Fruit fly (Drosophila melanogaster) whole organism, embryonic: Measurements from ENCODE around the gene CG43998.

ENCODE experiments used
- Asciz ChIP-seq: fragments of 200-800 bp; sonication (Bioruptor generic); optimal IDR thresholded peaks from 2 replicates; lab custom pipeline; 2017; ENCODE audit warnings: missing biosample characterization, mild to moderate bottlenecking, missing genetic modification characterization, missing genetic modification reagents
- C15 ChIP-seq: fragments of 200-800 bp; sonication (Bioruptor generic); IDR thresholded peaks from 3 replicates; pipeline ENCODE4 v1.3.6; 2022; ENCODE audit warnings: missing biosample characterization, missing genetic modification characterization
- CG10267 ChIP-seq: fragments of 200-800 bp; sonication (Bioruptor generic); optimal IDR thresholded peaks from 2 replicates; lab custom pipeline; 2018; ENCODE audit warnings: missing biosample characterization, mild to moderate bottlenecking, missing genetic modification characterization, moderate library complexity
- CG10366 ChIP-seq: fragments of 200-800 bp; sonication (Bioruptor generic); IDR thresholded peaks from 2 replicates; pipeline ENCODE4 v1.3.6; 2022; ENCODE audit warnings: missing biosample characterization, missing genetic modification characterization
- CG11093 ChIP-seq: fragments of 200-800 bp; sonication (Bioruptor generic); IDR thresholded peaks from 3 replicates; pipeline ENCODE4 v1.3.6; 2022; ENCODE audit warnings: missing biosample characterization, missing genetic modification characterization
- CG11723 ChIP-seq: fragments of 200-800 bp; sonication (Bioruptor generic); optimal IDR thresholded peaks from 2 replicates; lab custom pipeline; 2017; ENCODE audit warnings: missing biosample characterization, mild to moderate bottlenecking, missing genetic modification characterization
- CG12391 ChIP-seq: fragments of 200-800 bp; sonication (Bioruptor generic); optimal IDR thresholded peaks from 3 replicates; lab custom pipeline; 2018; ENCODE audit warnings: missing biosample characterization, mild to moderate bottlenecking, missing genetic modification characterization, moderate library complexity
- CG13287 ChIP-seq: fragments of 200-800 bp; sonication (Bioruptor generic); IDR thresholded peaks from 2 replicates; pipeline ENCODE4 v1.3.6; 2022; ENCODE audit warnings: missing biosample characterization, missing genetic modification characterization; ENCODE audit not compliant: partially characterized antibody
- CG15479 ChIP-seq: fragments of 200-800 bp; sonication (Bioruptor generic); optimal IDR thresholded peaks from 3 replicates; lab custom pipeline; 2019; ENCODE audit warnings: missing biosample characterization, mild to moderate bottlenecking, missing genetic modification characterization, moderate library complexity
- CG15601 ChIP-seq: fragments of 200-800 bp; sonication (Bioruptor generic); optimal IDR thresholded peaks from 3 replicates; lab custom pipeline; 2019; ENCODE audit warnings: missing biosample characterization, mild to moderate bottlenecking, missing genetic modification characterization, moderate library complexity
- CG16863 ChIP-seq: fragments of 200-800 bp; sonication (Bioruptor generic); optimal IDR thresholded peaks from 3 replicates; lab custom pipeline; 2016; ENCODE audit warnings: missing biosample characterization, missing genetic modification characterization
- CG1792 ChIP-seq: fragments of 200-800 bp; sonication (Bioruptor generic); optimal IDR thresholded peaks from 2 replicates; lab custom pipeline; 2016; ENCODE audit warnings: missing biosample characterization, missing genetic modification characterization
- CG18764 ChIP-seq: fragments of 200-800 bp; sonication (Bioruptor generic); optimal IDR thresholded peaks from 3 replicates; lab custom pipeline; 2016; ENCODE audit warnings: missing biosample characterization, missing genetic modification characterization
- CG30020 ChIP-seq: fragments of 200-800 bp; optimal IDR thresholded peaks from 2 replicates; lab custom pipeline; 2019; ENCODE audit warnings: missing biosample characterization, mild to moderate bottlenecking, missing genetic modification characterization, moderate library complexity
- CG3281 ChIP-seq: fragments of 200-800 bp; sonication (Bioruptor generic); optimal IDR thresholded peaks from 3 replicates; lab custom pipeline; 2017; ENCODE audit warnings: missing biosample characterization, mild to moderate bottlenecking, missing genetic modification characterization
- CG42726 ChIP-seq: fragments of 200-800 bp; sonication (Bioruptor generic); IDR thresholded peaks from 2 replicates; pipeline ENCODE4 v1.3.6; 2022; ENCODE audit warnings: missing biosample characterization, missing genetic modification characterization; ENCODE audit not compliant: partially characterized antibody
- CG6254 ChIP-seq: fragments of 200-800 bp; sonication (Bioruptor generic); optimal IDR thresholded peaks from 3 replicates; lab custom pipeline; 2017; ENCODE audit warnings: mild to moderate bottlenecking, missing biosample characterization, missing genetic modification reagents, missing genetic modification characterization
- CG6813 ChIP-seq: fragments of 200-800 bp; sonication (Bioruptor generic); optimal IDR thresholded peaks from 2 replicates; lab custom pipeline; 2017; ENCODE audit warnings: missing biosample characterization, missing genetic modification characterization, mild to moderate bottlenecking, moderate library complexity, missing genetic modification reagents
- CG6854 ChIP-seq: fragments of 200-800 bp; sonication (Bioruptor generic); optimal IDR thresholded peaks from 3 replicates; lab custom pipeline; 2017; ENCODE audit warnings: missing biosample characterization, mild to moderate bottlenecking, missing genetic modification characterization
- CG8388 ChIP-seq: fragments of 200-800 bp; sonication (Bioruptor generic); optimal IDR thresholded peaks from 2 replicates; lab custom pipeline; 2019; ENCODE audit warnings: missing biosample characterization, mild to moderate bottlenecking, missing genetic modification characterization, moderate library complexity
- CG9215 ChIP-seq: fragments of 200-800 bp; sonication (Bioruptor generic); IDR thresholded peaks from 2 replicates; pipeline ENCODE4 v1.3.6; 2022; ENCODE audit warnings: missing biosample characterization, missing genetic modification characterization
- Dbx ChIP-seq: fragments of 200-800 bp; sonication (Bioruptor generic); IDR thresholded peaks from 3 replicates; pipeline ENCODE4 v1.3.6; 2022; ENCODE audit warnings: missing biosample characterization, missing genetic modification characterization
- Dek ChIP-seq: fragments of 200-800 bp; sonication (Bioruptor generic); optimal IDR thresholded peaks from 3 replicates; lab custom pipeline; 2019; ENCODE audit warnings: missing biosample characterization, mild to moderate bottlenecking, missing genetic modification characterization, moderate library complexity
- E2f2 ChIP-seq: fragments of 200-800 bp; sonication (Bioruptor generic); IDR thresholded peaks from 2 replicates; pipeline ENCODE4 v1.3.6; 2022; ENCODE audit warnings: missing biosample characterization, missing genetic modification characterization
- Elba2 ChIP-seq: fragments of 200-800 bp; sonication (Bioruptor generic); optimal IDR thresholded peaks from 3 replicates; lab custom pipeline; 2016; ENCODE audit warnings: missing biosample characterization, missing genetic modification characterization
- Hr78 ChIP-seq, 2 experiments: fragments of 200-800 bp in 1 of 2; fragments of >200 bp in 1 of 2; sonication (Bioruptor generic) in 1 of 2; optimal IDR thresholded peaks; 2 replicates each; lab custom pipeline; 2017 to 2019; ENCODE audit warnings: missing biosample characterization in 2 of 2, missing genetic modification characterization in 2 of 2, mild to moderate bottlenecking in 1 of 2, moderate library complexity in 1 of 2
- Hsf ChIP-seq: fragments of 200-800 bp; sonication (Bioruptor generic); optimal IDR thresholded peaks from 3 replicates; lab custom pipeline; 2016; ENCODE audit warnings: missing biosample characterization, missing genetic modification characterization
- Med ChIP-seq: fragments of 200-800 bp; sonication (Bioruptor generic); peaks from one replicate; lab custom pipeline; 2016; ENCODE audit warnings: missing biosample characterization, missing genetic modification characterization, mild to moderate bottlenecking, inconsistent platforms, moderate library complexity
- Mes4 ChIP-seq: fragments of 200-800 bp; sonication (Bioruptor generic); optimal IDR thresholded peaks from 2 replicates; lab custom pipeline; 2016; ENCODE audit warnings: missing biosample characterization, missing genetic modification characterization
- Neu2 ChIP-seq: fragments of 200-800 bp; sonication (Bioruptor generic); optimal IDR thresholded peaks from 3 replicates; lab custom pipeline; 2016; ENCODE audit warnings: missing biosample characterization, missing genetic modification characterization, borderline replicate concordance
- Nf-YC ChIP-seq: fragments of 200-800 bp; optimal IDR thresholded peaks from 3 replicates; lab custom pipeline; 2019; ENCODE audit warnings: missing biosample characterization, mild to moderate bottlenecking, missing genetic modification characterization, moderate library complexity
- Poxn ChIP-seq: fragments of 200-800 bp; sonication (Bioruptor generic); IDR thresholded peaks from 2 replicates; pipeline ENCODE4 v1.3.6; 2022; ENCODE audit warnings: missing biosample characterization, missing genetic modification characterization
- Stat92E ChIP-seq, 3 experiments: fragments of >200 bp in 2 of 3; fragments of 200-800 bp in 1 of 3; sonication (Bioruptor generic) in 1 of 3; optimal IDR thresholded peaks; 2 replicates each; lab custom pipeline; 2017 to 2019; ENCODE audit warnings: missing biosample characterization in 3 of 3, missing genetic modification characterization in 3 of 3, mild to moderate bottlenecking in 1 of 3, moderate library complexity in 1 of 3
- ac ChIP-seq: fragments of 200-800 bp; sonication (Bioruptor generic); optimal IDR thresholded peaks from 3 replicates; lab custom pipeline; 2017; ENCODE audit warnings: missing biosample characterization, mild to moderate bottlenecking, missing genetic modification characterization
- cg ChIP-seq: fragments of 200-800 bp; sonication (Bioruptor generic); optimal IDR thresholded peaks from 3 replicates; lab custom pipeline; 2019; ENCODE audit warnings: missing biosample characterization, mild to moderate bottlenecking, missing genetic modification characterization, moderate library complexity
- chn ChIP-seq: fragments of 200-800 bp; sonication (Bioruptor generic); optimal IDR thresholded peaks from 2 replicates; lab custom pipeline; 2016; ENCODE audit warnings: missing biosample characterization, missing genetic modification characterization
- exex ChIP-seq: fragments of 200-800 bp; sonication (Bioruptor generic); optimal IDR thresholded peaks from 4 replicates; lab custom pipeline; 2018; ENCODE audit warnings: missing biosample characterization, mild to moderate bottlenecking, missing genetic modification characterization, moderate library complexity
- gcm ChIP-seq: fragments of 200-800 bp; sonication (Bioruptor generic); optimal IDR thresholded peaks from 2 replicates; lab custom pipeline; 2019; ENCODE audit warnings: missing biosample characterization, mild to moderate bottlenecking, missing genetic modification characterization, moderate library complexity
- gsb ChIP-seq: fragments of 200-800 bp; sonication (Bioruptor generic); IDR thresholded peaks from 2 replicates; pipeline ENCODE4 v1.3.6; 2022; ENCODE audit warnings: missing biosample characterization, missing genetic modification characterization
- pita ChIP-seq: fragments of 200-800 bp; sonication (Bioruptor generic); optimal IDR thresholded peaks from 2 replicates; lab custom pipeline; 2017; ENCODE audit warnings: missing biosample characterization, mild to moderate bottlenecking, missing genetic modification characterization
- sim ChIP-seq: fragments of 200-800 bp; sonication (Bioruptor generic); IDR thresholded peaks from 2 replicates; pipeline ENCODE4 v1.3.6; 2022; ENCODE audit warnings: missing biosample characterization, missing genetic modification characterization
- slp2 ChIP-seq: fragments of 200-800 bp; sonication (Bioruptor generic); optimal IDR thresholded peaks from 2 replicates; lab custom pipeline; 2016; ENCODE audit warnings: missing biosample characterization, missing genetic modification characterization
- sob ChIP-seq: fragments of 200-800 bp; sonication (Bioruptor generic); IDR thresholded peaks from 2 replicates; pipeline ENCODE4 v1.3.6; 2022; ENCODE audit warnings: missing biosample characterization, missing genetic modification characterization
- ssp ChIP-seq: fragments of 200-800 bp; sonication (Bioruptor generic); IDR thresholded peaks from 2 replicates; pipeline ENCODE4 v1.3.6; 2022; ENCODE audit warnings: missing biosample characterization, missing genetic modification characterization
- sug ChIP-seq: fragments of 200-800 bp; optimal IDR thresholded peaks from 2 replicates; lab custom pipeline; 2019; ENCODE audit warnings: missing biosample characterization, mild to moderate bottlenecking, missing genetic modification characterization, moderate library complexity
- trh ChIP-seq: fragments of 200-800 bp; sonication (Bioruptor generic); optimal IDR thresholded peaks from 2 replicates; lab custom pipeline; 2016; ENCODE audit warnings: missing biosample characterization, missing genetic modification characterization
- tx ChIP-seq: fragments of 200-800 bp; sonication (Bioruptor generic); optimal IDR thresholded peaks from 2 replicates; lab custom pipeline; 2016; ENCODE audit warnings: missing biosample characterization, missing genetic modification characterization
- zfh1 ChIP-seq: fragments of 200-800 bp; sonication (Bioruptor generic); IDR thresholded peaks from 3 replicates; pipeline ENCODE4 v1.3.6; 2022; ENCODE audit warnings: missing biosample characterization, missing genetic modification characterization

Gene CG43998

DNA sequence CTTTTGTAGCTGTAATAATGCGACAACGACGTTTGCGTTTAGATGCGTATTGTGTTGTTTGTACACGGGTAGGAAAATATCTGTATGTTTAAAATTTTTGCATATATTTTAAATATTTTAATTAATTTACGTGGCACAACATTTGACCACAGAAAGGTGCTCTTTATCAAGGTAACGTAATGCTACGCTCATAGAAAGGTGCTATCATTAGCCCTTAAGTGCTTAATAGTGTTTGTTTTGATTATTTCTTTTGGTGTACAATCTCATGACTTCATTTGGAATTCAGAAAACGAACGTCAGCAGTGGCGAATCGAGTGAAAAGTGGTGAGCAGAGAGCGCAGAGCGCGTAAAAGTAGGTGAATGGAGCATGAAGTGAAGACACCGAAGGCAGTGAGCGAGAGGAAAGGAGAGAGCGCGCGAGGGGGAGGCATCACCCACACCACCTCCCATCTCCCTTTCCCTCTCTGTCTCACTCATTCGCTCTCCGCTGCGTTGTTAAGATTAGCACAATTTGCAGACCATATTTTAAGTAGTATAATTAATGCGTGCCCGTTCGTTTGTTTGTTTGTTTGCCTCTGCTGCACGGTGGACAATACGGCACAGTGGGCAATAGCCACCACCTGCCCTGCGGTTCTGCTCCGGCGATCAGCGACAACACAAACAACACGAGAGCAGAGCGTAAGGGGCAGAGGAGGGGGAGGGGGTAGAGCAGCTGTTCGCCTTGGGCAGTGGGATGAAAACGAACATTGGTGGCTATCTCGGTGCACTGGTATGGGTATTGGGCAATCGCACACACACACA is 6.9 kb downstream of the CG43998 start (continued):
- TF ChIP-seq gcm (GFP tag; lab: Kevin White, UChicago): no peak
- TF ChIP-seq slp2: peak; percentile 11
- no peak for TF ChIP-seq Mes4 (GFP tag; lab: Kevin White, UChicago)
- peak; percentile 37 for TF ChIP-seq CG12391 (tag; lab: Kevin White, UChicago)
- TF ChIP-seq sob (GFP tag; lab: Robert Waterston, UW): peak; percentile 30; the same call in 1 of the 2 replicates
- no peak for TF ChIP-seq CG6813
- no peak for TF ChIP-seq Poxn (GFP tag; lab: Robert Waterston, UW)
- TF ChIP-seq Dek: peak; percentile 14
- peak; percentile 50; the same call in 1 of the 2 replicates for TF ChIP-seq CG10366
- TF ChIP-seq Nf-YC: peak; percentile 14
- TF ChIP-seq zfh1: peak; percentile 57; the same call in 1 of the 3 replicates
- no peak for TF ChIP-seq Elba2 (GFP tag; lab: Kevin White, UChicago)
- no peak for TF ChIP-seq tx
- no peak for TF ChIP-seq Stat92E (GFP tag; optimal IDR thresholded peaks at IDR 0.05; lab: Kevin White, UChicago)
- TF ChIP-seq CG6254 (GFP tag; lab: Kevin White, UChicago): no peak
- TF ChIP-seq CG3281 (GFP tag; lab: Kevin White, UChicago): peak; percentile 48
- peak; percentile 16 for TF ChIP-seq CG6854 (GFP tag; lab: Kevin White, UChicago)
- TF ChIP-seq CG42726 (GFP tag; lab: Robert Waterston, UW): no peak
- peak; percentile 23 for TF ChIP-seq CG1792 (GFP tag; lab: Kevin White, UChicago)
- TF ChIP-seq exex (tag; lab: Kevin White, UChicago): no peak
- TF ChIP-seq gsb (GFP tag; lab: Robert Waterston, UW): no peak
- no peak for TF ChIP-seq CG11723 (GFP tag; lab: Kevin White, UChicago)
- no peak for TF ChIP-seq Hsf (GFP tag; lab: Kevin White, UChicago)
- no peak for TF ChIP-seq CG15479 (GFP tag; lab: Kevin White, UChicago)
- peak; percentile 17; the same call in 1 of the 2 replicates for TF ChIP-seq CG9215 (GFP tag; lab: Robert Waterston, UW)
- TF ChIP-seq E2f2 (GFP tag; lab: Robert Waterston, UW): peak; percentile 33
- TF ChIP-seq CG18764: no peak
- no peak for TF ChIP-seq CG16863 (GFP tag; lab: Kevin White, UChicago)
- no peak for TF ChIP-seq CG30020 (tag; lab: Kevin White, UChicago)
- no peak for TF ChIP-seq CG10267 (tag; lab: Kevin White, UChicago)
- peak; percentile 26 for TF ChIP-seq ac (GFP tag; lab: Kevin White, UChicago)
- TF ChIP-seq ssp: no peak
- TF ChIP-seq CG13287 (GFP tag; lab: Robert Waterston, UW): peak; percentile 5
- TF ChIP-seq CG15601: no peak
- TF ChIP-seq pita (GFP tag; lab: Kevin White, UChicago): no peak
- TF ChIP-seq sug: peak; percentile 46
- peak; percentile 80 for TF ChIP-seq Med (GFP tag; lab: Kevin White, UChicago)
- peak; percentile 92 for TF ChIP-seq cg
- TF ChIP-seq chn (GFP tag; lab: Kevin White, UChicago): no peak
- peak; percentile 19 for TF ChIP-seq Asciz (GFP tag; lab: Kevin White, UChicago)
- TF ChIP-seq Dbx (GFP tag; lab: Robert Waterston, UW): 0 out of 3 replicates have a peak, but pooled peaks have one; percentile 24
- TF ChIP-seq Hr78 (GFP tag; optimal IDR thresholded peaks at IDR 0.05; lab: Kevin White, UChicago): peak in 1 of 2 experiments; percentile 6
- no peak for TF ChIP-seq C15 (GFP tag; lab: Robert Waterston, UW)
- no peak for TF ChIP-seq sim
- TF ChIP-seq trh (GFP tag; lab: Kevin White, UChicago): no peak
- no peak for TF ChIP-seq Neu2 (GFP tag; lab: Kevin White, UChicago)
- peak; percentile 15; the same call in 1 of the 3 replicates for TF ChIP-seq CG11093 (GFP tag; lab: Robert Waterston, UW)
- TF ChIP-seq CG8388: peak; percentile 24
